Worm (Caenorhabditis elegans) whole organism, L4/young adult: Measurements from ENCODE around the gene F36H12.4.
"Not testable (repeated sequence)": the region's sequence is repeated elsewhere in the genome, so short reads cannot be mapped to it uniquely, and the experiment has no call there.

Source experiments
- W03F9.2 ChIP-seq: fragments of 150-350 bp; optimal IDR thresholded peaks from 2 replicates; lab custom pipeline; 2014; ENCODE audit warnings: missing biosample characterization, missing genetic modification characterization
- dao-5 ChIP-seq: sonication (generic microtip); optimal IDR thresholded peaks from 2 replicates; lab custom pipeline; 2016; ENCODE audit warnings: missing genotype, missing genetic modification characterization, moderate library complexity, missing compliant biosample characterization
- him-1 ChIP-seq: sonication (generic microtip); optimal IDR thresholded peaks from 2 replicates; lab custom pipeline; 2016; ENCODE audit warnings: missing genotype, missing genetic modification reagents, missing genetic modification characterization, missing compliant biosample characterization

Gene F36H12.4

DNA sequence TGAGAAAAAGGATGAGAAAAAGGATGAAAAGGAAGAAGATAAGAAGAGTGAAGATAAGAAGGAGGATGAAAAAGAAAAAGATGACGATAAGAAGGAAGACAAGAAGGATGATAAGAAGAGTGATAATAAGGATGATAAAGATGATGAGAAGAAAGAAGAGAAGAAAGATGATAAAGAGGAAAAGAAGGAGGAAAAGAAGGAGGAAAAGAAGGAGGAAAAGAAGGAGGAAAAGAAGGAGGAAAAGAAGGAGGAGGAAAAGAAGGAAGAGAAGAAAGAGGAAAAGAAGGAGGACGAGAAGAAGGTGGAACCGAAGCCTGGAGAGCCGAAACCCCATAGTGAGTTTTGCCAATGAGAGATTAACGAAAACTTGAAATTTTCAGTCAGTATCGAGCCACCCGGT, 4.5 kb downstream of the F36H12.4 start:
- TF ChIP-seq him-1 (tag; lab: Kevin White, UChicago) (no peak), dao-5 (tag; lab: Kevin White, UChicago) (no peak), W03F9.2 (tag; lab: Kevin White, UChicago) (no peak)

DNA sequence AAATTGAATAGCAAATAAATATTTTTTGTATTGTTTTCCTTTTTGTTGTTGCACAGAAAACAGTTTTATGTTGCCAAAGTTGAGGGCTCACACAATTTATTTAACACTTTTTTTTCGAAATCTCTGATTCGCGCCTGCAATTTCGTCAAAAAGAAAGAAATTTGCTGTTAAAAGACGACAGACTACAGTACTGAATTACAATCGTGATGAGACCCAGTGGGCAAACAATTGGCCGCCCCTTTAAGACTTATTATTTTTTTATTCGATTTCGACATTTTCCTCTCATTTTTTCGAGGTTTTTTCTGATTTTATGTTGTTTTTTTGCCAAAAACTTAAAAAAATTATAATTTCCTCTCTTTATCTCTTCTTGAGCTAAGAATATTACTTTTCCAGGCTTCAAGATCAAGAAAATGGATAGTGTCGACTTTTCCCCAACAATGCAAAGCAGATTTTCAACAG, 5.2 kb downstream of the F36H12.4 start, which contains the start of gene slfl-4:
slfl-4 (plus strand) TSS at position 409 of the 459 bp plus-strand sequence.
- no peak for TF ChIP-seq W03F9.2 (tag; lab: Kevin White, UChicago)
- no peak for TF ChIP-seq dao-5 (tag; lab: Kevin White, UChicago)
- TF ChIP-seq him-1 (tag; lab: Kevin White, UChicago), result no peak

DNA sequence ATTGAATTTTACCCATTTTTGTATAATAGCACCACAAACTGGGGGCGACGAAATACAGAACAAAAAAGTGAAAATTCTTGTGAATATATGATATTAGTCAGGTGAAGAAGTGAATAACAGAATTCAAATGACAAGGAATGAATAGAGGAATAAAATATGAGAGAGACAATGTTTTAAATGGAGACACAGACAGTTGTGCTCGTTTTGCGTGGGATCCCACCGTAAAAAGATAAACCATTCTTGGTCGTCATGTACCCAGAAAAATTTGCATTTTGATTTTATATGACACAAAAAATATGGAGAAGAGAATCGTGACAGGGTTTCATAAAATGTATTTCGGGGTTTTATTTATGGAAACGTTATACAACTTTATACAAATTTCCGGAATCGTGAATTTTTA, 8.8 kb downstream of the F36H12.4 start, which contains the start of gene F36H12.17:
F36H12.17 (minus strand) TSS at position 101 of the 400 bp plus-strand sequence.
- TF ChIP-seq dao-5 (tag; lab: Kevin White, UChicago) (no peak), him-1 (tag; lab: Kevin White, UChicago) (no peak), W03F9.2 (tag; lab: Kevin White, UChicago) (no peak)

DNA sequence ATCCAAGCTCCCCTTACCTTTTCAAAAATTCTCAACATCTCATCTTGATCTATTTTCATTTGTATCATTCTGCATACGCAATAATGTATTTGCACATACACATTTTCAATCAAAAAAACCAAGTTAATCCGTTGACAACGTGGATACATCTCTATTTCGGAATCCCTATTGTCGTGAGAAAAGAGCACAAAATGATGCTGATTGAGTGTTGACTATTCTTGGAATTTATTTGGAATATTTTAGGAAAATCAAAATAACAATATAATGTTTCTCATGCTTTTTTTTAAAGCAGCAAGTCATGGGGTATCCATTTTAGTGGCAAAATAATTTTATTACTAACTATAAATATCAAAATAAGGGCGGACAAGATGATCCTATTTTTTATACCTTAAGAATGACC, 12.6 kb downstream of the F36H12.4 start:
- TF ChIP-seq dao-5 (tag; lab: Kevin White, UChicago), result no peak
- no peak for TF ChIP-seq him-1 (tag; lab: Kevin White, UChicago)
- no peak for TF ChIP-seq W03F9.2 (tag; lab: Kevin White, UChicago)

ce11 chrIV:5287190-5287589, 18.3 kb downstream of the F36H12.4 start:
- TF ChIP-seq W03F9.2 (tag; lab: Kevin White, UChicago) (no peak), dao-5 (tag; lab: Kevin White, UChicago) (no peak), him-1 (tag; lab: Kevin White, UChicago) (no peak)

DNA sequence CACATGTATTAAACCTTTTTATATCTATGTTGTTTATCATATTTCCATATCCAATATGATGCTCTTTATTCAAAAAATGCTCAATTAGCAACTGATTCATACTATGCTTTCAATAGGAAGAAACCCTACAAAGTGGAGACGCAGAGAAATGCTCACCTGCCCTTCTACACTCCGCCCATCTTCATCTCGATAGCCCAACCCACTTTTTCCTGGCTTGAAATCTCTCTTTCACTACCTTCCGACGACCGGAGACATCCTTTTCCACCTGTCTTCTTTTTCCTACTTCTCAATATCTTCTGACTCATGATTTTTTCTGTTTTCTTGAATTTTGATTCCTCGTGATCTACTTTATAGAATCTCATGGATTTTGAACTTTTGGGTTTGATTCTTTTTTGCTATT, 20.0 kb downstream of the F36H12.4 start:
- TF ChIP-seq W03F9.2 (tag; lab: Kevin White, UChicago) (no peak), him-1 (tag; lab: Kevin White, UChicago) (no peak), dao-5 (tag; lab: Kevin White, UChicago) (no peak)

ce11 chrIV:5290547-5290946, 21.6 kb downstream of the F36H12.4 start, which contains the start of gene nlp-47:
TSS of gene nlp-47 (plus strand) at chrIV:5290847.
- TF ChIP-seq dao-5 (tag; lab: Kevin White, UChicago) (no peak), W03F9.2 (tag; lab: Kevin White, UChicago) (no peak), him-1 (tag; lab: Kevin White, UChicago) (no peak)

DNA sequence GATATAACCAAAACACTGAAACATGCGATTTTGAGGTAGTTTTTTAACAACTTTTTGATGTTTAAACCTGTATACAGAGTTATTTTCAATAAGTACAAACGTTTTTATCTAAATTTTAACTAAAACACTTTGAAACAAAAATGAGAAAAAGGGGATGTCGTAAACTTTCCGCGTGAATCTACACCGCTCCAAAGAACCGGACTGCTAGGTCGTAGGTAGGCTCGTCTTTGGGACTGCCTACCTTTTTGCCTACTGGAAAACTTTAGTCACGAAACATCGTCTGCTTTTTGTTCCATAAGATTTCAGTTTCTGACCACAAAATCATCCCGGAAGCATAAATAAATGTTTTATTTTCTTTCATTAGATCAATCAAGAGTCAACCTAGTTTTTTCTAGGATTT, 22.3 kb downstream of the F36H12.4 start:
- TF ChIP-seq dao-5 (tag; lab: Kevin White, UChicago) (no peak), W03F9.2 (tag; lab: Kevin White, UChicago) (no peak), him-1 (tag; lab: Kevin White, UChicago) (no peak)

DNA sequence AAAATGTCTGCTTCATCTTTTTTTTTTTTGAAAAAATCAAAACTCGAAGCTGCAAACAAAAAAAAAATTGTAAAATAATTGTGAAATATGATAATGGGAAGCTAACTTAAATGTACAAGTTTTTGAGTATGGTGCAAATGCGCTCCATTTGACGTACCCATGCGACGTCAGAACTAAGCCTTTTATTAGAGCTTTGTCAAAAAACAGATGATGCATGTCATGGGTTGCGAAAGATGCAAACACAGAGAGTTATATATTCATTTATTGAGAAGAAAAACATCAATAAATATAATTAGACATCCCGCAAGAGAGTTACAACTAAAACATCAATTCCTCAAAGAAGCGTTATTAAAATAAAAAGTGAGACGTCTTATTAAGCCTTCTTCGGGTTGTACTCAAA, 25.6 kb downstream of the F36H12.4 start:
- TF ChIP-seq W03F9.2 (tag; lab: Kevin White, UChicago) (no peak), dao-5 (tag; lab: Kevin White, UChicago) (no peak), him-1 (tag; lab: Kevin White, UChicago) (no peak)

ce11 chrIV:5295240-5295639, 26.3 kb downstream of the F36H12.4 start, which contains the start of gene msp-51:
TSS of gene msp-51 (minus strand) at chrIV:5295340.
- TF ChIP-seq W03F9.2, him-1, dao-5 (tag; lab: Kevin White, UChicago): not testable (repeated sequence)

- TF ChIP-seq dao-5 (tag; lab: Kevin White, UChicago) (no peak), W03F9.2 (tag; lab: Kevin White, UChicago) (no peak), him-1 (tag; lab: Kevin White, UChicago) (no peak)
Observed at ce11 chrIV:5297436-5298012, 28.6 kb downstream of the F36H12.4 start, which contains the start of the genes ZK354.6 and msp-113. TSS of gene ZK354.6 (minus strand) at chrIV:5297536. TSS of gene msp-113 (plus strand) at chrIV:5297962.

DNA sequence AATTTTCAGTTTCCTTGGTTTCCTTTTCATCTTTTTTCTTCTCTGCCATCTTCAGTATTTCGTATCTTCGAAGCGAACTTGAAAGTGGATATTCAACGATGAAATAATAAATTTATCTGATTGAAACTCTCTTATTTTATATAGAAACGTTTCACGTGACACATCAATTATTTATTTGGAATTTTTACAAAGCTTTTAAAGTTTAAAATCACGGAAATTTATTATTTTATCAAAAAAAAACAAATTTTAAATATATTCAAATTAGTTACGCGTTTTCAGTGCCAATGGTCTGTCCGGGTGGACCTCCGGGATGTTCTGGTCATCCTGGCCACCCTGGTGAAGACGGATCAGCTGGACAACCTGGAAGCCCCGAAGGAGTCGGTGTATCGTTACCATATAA, 34.1 kb downstream of the F36H12.4 start, which contains the start of gene ZK354.7:
ZK354.7 (minus strand) TSS at position 101 of the 400 bp plus-strand sequence.
- no peak for TF ChIP-seq W03F9.2 (tag; lab: Kevin White, UChicago)
- no peak for TF ChIP-seq him-1 (tag; lab: Kevin White, UChicago)
- TF ChIP-seq dao-5 (tag; lab: Kevin White, UChicago), result no peak

DNA sequence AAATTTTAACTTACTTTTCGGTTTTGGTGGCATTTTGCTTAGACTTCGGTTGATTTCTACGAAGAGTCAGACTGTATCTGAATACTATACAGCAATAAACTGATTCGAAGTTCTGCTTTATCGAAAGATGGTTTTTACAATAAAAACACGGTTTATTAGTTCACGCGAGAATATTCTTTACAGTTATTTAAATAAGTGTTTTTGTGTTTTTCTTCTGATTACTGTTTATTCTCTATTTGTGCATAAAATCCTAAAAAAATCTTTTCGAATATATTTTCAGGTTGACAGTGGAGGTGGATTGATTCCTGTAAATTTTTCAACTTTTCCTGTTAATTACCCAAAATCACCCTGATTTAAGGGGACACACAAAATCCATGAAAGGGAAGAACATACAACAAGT, 37.1 kb downstream of the F36H12.4 start, which contains the start of gene ZK354.8:
ZK354.8 (minus strand) TSS at position 101 of the 400 bp plus-strand sequence.
- no peak for TF ChIP-seq him-1 (tag; lab: Kevin White, UChicago)
- no peak for TF ChIP-seq W03F9.2 (tag; lab: Kevin White, UChicago)
- TF ChIP-seq dao-5 (tag; lab: Kevin White, UChicago), result no peak
